Worm (Caenorhabditis elegans) whole organism, late embryonic: ENCODE measurements around the gene C34C6.10.

Experiments used
- ahr-1 ChIP-seq: sonication (generic microtip); optimal IDR thresholded peaks from 2 replicates; lab custom pipeline; 2016; ENCODE audit warnings: missing genetic modification characterization, missing compliant biosample characterization
- ceh-9 ChIP-seq: sonication (generic microtip); optimal IDR thresholded peaks from 2 replicates; lab custom pipeline; 2016; ENCODE audit warnings: mild to moderate bottlenecking, missing genetic modification characterization, inconsistent platforms, missing compliant biosample characterization
- madf-2 ChIP-seq: sonication (generic microtip); optimal IDR thresholded peaks from 2 replicates; lab custom pipeline; 2017; ENCODE audit warnings: missing genetic modification characterization, missing compliant biosample characterization
- nhr-11 ChIP-seq: fragments of 150-350 bp; optimal IDR thresholded peaks from 2 replicates; lab custom pipeline; 2014; ENCODE audit warnings: missing biosample characterization, missing genetic modification characterization
- ttx-3 ChIP-seq: sonication (generic microtip); optimal IDR thresholded peaks from 2 replicates; lab custom pipeline; 2016; ENCODE audit warnings: missing genetic modification reagents, missing genetic modification characterization, missing compliant biosample characterization

ce11 chrII:8741277-8741676 is 45.6 kb upstream of the C34C6.10 start:
- TF ChIP-seq ahr-1 (tag; lab: Kevin White, UChicago), result no peak
- no peak for TF ChIP-seq nhr-11 (tag; lab: Kevin White, UChicago)
- no peak for TF ChIP-seq ttx-3
- no peak for TF ChIP-seq madf-2
- TF ChIP-seq ceh-9 (tag; lab: Kevin White, UChicago), result no peak
